Worm (Caenorhabditis elegans): ENCODE measurements around the gene ZK262.19.
"Not testable (repeated sequence)": the region's sequence is repeated elsewhere in the genome, so short reads cannot be mapped to it uniquely, and the experiment has no call there.

DNA sequence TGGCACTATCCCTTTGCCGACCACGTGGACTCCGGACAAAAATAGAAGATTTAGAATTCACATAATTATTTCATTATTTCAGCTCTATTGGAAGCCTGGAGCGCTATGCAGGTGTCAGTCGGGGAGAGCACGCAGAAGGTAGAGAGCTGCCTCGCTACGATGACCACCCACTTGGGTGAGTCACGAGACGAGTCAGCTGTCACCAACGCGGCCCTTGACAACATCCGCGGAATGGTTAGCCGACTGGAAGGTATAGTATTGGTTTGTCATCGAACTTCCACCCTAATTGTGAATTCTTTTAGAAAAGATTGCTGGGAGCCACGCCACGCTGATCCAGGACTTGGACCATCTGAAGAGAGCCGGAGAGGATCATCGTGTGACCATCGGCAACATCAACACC lies 14.0 kb upstream of the ZK262.19 start, which contains the start of gene ZK262.9:
- TF ChIP-seq dmd-4 (tag; optimal IDR thresholded peaks at IDR 0.05; ENCODE audit: borderline replicate concordance); unc-86 (tag; optimal IDR thresholded peaks at IDR 0.05); elt-2 (tag; optimal IDR thresholded peaks at IDR 0.05); ceh-2 (tag; optimal IDR thresholded peaks at IDR 0.05); odd-2 (tag; optimal IDR thresholded peaks at IDR 0.05): not testable (repeated sequence)

Data from whole organism, late embryonic.